Fruit fly (Drosophila melanogaster): ENCODE data around the gene lic.

lic gene

dm6 chrX:13127973-13128749 lies 37.2 kb downstream of the lic start (continued):
- no peak for TF ChIP-seq schlank (tag; optimal IDR thresholded peaks at IDR 0.05)
- TF ChIP-seq Asciz (GFP tag; optimal IDR thresholded peaks at IDR 0.05), result no peak
- TF ChIP-seq CG8924 (tag; optimal IDR thresholded peaks at IDR 0.05), result peak; percentile 37
- no peak for TF ChIP-seq CG5180 (GFP tag; optimal IDR thresholded peaks at IDR 0.05)
- TF ChIP-seq fd64A (GFP tag; optimal IDR thresholded peaks at IDR 0.05), result no peak
- TF ChIP-seq slp2 (GFP tag; optimal IDR thresholded peaks at IDR 0.05), result no peak
- peak; percentile 16 for TF ChIP-seq CG17802 (tag; optimal IDR thresholded peaks at IDR 0.05)
- no peak for TF ChIP-seq HHEX (GFP tag; optimal IDR thresholded peaks at IDR 0.05)
- no peak for TF ChIP-seq CG10274 (GFP tag; optimal IDR thresholded peaks at IDR 0.05)
- TF ChIP-seq wek (GFP tag; optimal IDR thresholded peaks at IDR 0.05), result no peak
- 0 out of 3 replicates have a peak, but pooled peaks have one; percentile 18 for TF ChIP-seq hb (GFP tag; IDR thresholded peaks at IDR 0.05; ENCODE audit: partially characterized antibody)
- TF ChIP-seq Ptx1 (GFP tag; IDR thresholded peaks at IDR 0.05), result 0 out of 2 replicates have a peak, but pooled peaks have one; percentile 12
- no peak for TF ChIP-seq ap (GFP tag; IDR thresholded peaks at IDR 0.05)
- no peak for TF ChIP-seq CG11456 (GFP tag; IDR thresholded peaks at IDR 0.05)
- TF ChIP-seq emc (GFP tag; optimal IDR thresholded peaks at IDR 0.05), result no peak
- TF ChIP-seq CG9932 (GFP tag; IDR thresholded peaks at IDR 0.05), result no peak
- TF ChIP-seq Bdp1 (GFP tag; optimal IDR thresholded peaks at IDR 0.05), result peak; percentile 21
- TF ChIP-seq CG11723 (GFP tag; optimal IDR thresholded peaks at IDR 0.05), result no peak
- TF ChIP-seq aop (GFP tag; IDR thresholded peaks at IDR 0.05), result no peak
- TF ChIP-seq CG11696 (GFP tag; IDR thresholded peaks at IDR 0.05), result peak; percentile 95
- TF ChIP-seq crp (GFP tag; optimal IDR thresholded peaks at IDR 0.05), result no peak
- TF ChIP-seq Lhr (GFP tag; optimal IDR thresholded peaks at IDR 0.05), result no peak
- TF ChIP-seq bowl (GFP tag; IDR thresholded peaks at IDR 0.05), result no peak
- no peak for TF ChIP-seq CG9609 (GFP tag; optimal IDR thresholded peaks at IDR 0.05)
- TF ChIP-seq CG10565 (GFP tag; optimal IDR thresholded peaks at IDR 0.05), result no peak
- TF ChIP-seq Ets97D (GFP tag; optimal IDR thresholded peaks at IDR 0.05), result no peak
- TF ChIP-seq gsb (GFP tag; IDR thresholded peaks at IDR 0.05), result no peak
- TF ChIP-seq zfh2 (GFP tag; optimal IDR thresholded peaks at IDR 0.05), result no peak
- peak; percentile 19; the same call in 1 of the 2 replicates for TF ChIP-seq CG14014 (GFP tag; IDR thresholded peaks at IDR 0.05)
- TF ChIP-seq CG14441 (GFP tag; IDR thresholded peaks at IDR 0.05), result 0 out of 2 replicates have a peak, but pooled peaks have one; percentile 20
- TF ChIP-seq kah (GFP tag; optimal IDR thresholded peaks at IDR 0.05), result no peak
- no peak for TF ChIP-seq p53 (GFP tag; optimal IDR thresholded peaks at IDR 0.05)
- TF ChIP-seq CG9215 (GFP tag; IDR thresholded peaks at IDR 0.05), result no peak
- no peak for TF ChIP-seq CG12104 (GFP tag; optimal IDR thresholded peaks at IDR 0.05)
- TF ChIP-seq CG6813 (GFP tag; optimal IDR thresholded peaks at IDR 0.05), result no peak
- TF ChIP-seq psq (GFP tag; optimal IDR thresholded peaks at IDR 0.05), result no peak
- TF ChIP-seq CG8388 (GFP tag; optimal IDR thresholded peaks at IDR 0.05), result no peak
- TF ChIP-seq Gsc (GFP tag; IDR thresholded peaks at IDR 0.05), result no peak
- peak; percentile 40 for TF ChIP-seq kni (GFP tag; optimal IDR thresholded peaks at IDR 0.05)
- no peak for TF ChIP-seq Mes4 (GFP tag; optimal IDR thresholded peaks at IDR 0.05)
- peak; percentile 50 for TF ChIP-seq pum (GFP tag; optimal IDR thresholded peaks at IDR 0.05)
- TF ChIP-seq amos (GFP tag; IDR thresholded peaks at IDR 0.05; ENCODE audit: partially characterized antibody), result no peak
- TF ChIP-seq CG10979 (tag; optimal IDR thresholded peaks at IDR 0.05), result peak; percentile 49
- no peak for TF ChIP-seq GATAe (GFP tag; conservative IDR thresholded peaks at IDR 0.05)
- no peak for TF ChIP-seq CG43689 (GFP tag; IDR thresholded peaks at IDR 0.05)
- TF ChIP-seq ase (GFP tag; IDR thresholded peaks at IDR 0.05), result peak; percentile 46; the same call in 1 of the 3 replicates
- no peak for TF ChIP-seq CG18764 (GFP tag; optimal IDR thresholded peaks at IDR 0.05)
- TF ChIP-seq pho (GFP tag; optimal IDR thresholded peaks at IDR 0.05), result no peak
- TF ChIP-seq CG18476 (GFP tag; optimal IDR thresholded peaks at IDR 0.05), result no peak

All from whole organism, embryonic.